Fruit fly (Drosophila melanogaster): ENCODE measurements around the gene CG18787.
A peak's percentile ranks its signal among the peaks of the same experiment; 100 is the strongest.

Gene CG18787

dm6 chr2L:12026458-12027431, 27.6 kb upstream of the CG18787 start (continued):
- TF ChIP-seq BtbVII (GFP tag; optimal IDR thresholded peaks at IDR 0.05) (no peak), CG10543 (GFP tag; optimal IDR thresholded peaks at IDR 0.05) (peak; percentile 3), CG12391 (tag; optimal IDR thresholded peaks at IDR 0.05) (peak; percentile 69), CG34422 (GFP tag; IDR thresholded peaks at IDR 0.05) (peak; percentile 44; the same call in 2 of the 3 replicates), danr (GFP tag; IDR thresholded peaks at IDR 0.05) (no peak; the same call in 1 of the 2 replicates), Hr51 (GFP tag; optimal IDR thresholded peaks at IDR 0.05) (peak in 1 of 2 experiments; percentile 75), ATbp (GFP tag; optimal IDR thresholded peaks at IDR 0.05) (peak; percentile 41), ranshi (GFP tag; IDR thresholded peaks at IDR 0.05) (peak; percentile 46; the same call in 1 of the 2 replicates), CG30020 (tag; optimal IDR thresholded peaks at IDR 0.05) (peak; percentile 11), CG6654 (GFP tag; optimal IDR thresholded peaks at IDR 0.05) (peak; percentile 34)

dm6 chr2L:12025505-12025904, 26.4 kb upstream of the CG18787 start:
- TF ChIP-seq CG34422 (GFP tag; IDR thresholded peaks at IDR 0.05) = no peak
- no peak for TF ChIP-seq bowl (GFP tag; IDR thresholded peaks at IDR 0.05)
- peak; percentile 44 for TF ChIP-seq CG10543 (GFP tag; optimal IDR thresholded peaks at IDR 0.05)
- TF ChIP-seq Abd-B (GFP tag; optimal IDR thresholded peaks at IDR 0.05) = no peak
- TF ChIP-seq sna (GFP tag; IDR thresholded peaks at IDR 0.05; ENCODE audit: partially characterized antibody) = no peak
- TF ChIP-seq Awh (GFP tag; IDR thresholded peaks at IDR 0.05) = no peak
- TF ChIP-seq hbn (GFP tag; IDR thresholded peaks at IDR 0.05; ENCODE audit: partially characterized antibody) = no peak
- no peak for TF ChIP-seq Pdp1 (GFP tag; optimal IDR thresholded peaks at IDR 0.05)
- no peak for TF ChIP-seq H15 (GFP tag; IDR thresholded peaks at IDR 0.05)
- no peak for TF ChIP-seq Xrp1 (GFP tag; IDR thresholded peaks at IDR 0.05)
- no peak for TF ChIP-seq pan (optimal IDR thresholded peaks at IDR 0.05)
- peak in 1 of 2 experiments; percentile 49 for TF ChIP-seq pan (GFP tag; optimal IDR thresholded peaks at IDR 0.05 in 1 of 2, IDR thresholded peaks at IDR 0.05 in 1 of 2)
- no peak for TF ChIP-seq CG13624 (GFP tag; optimal IDR thresholded peaks at IDR 0.05)
- TF ChIP-seq CG32767 (GFP tag; IDR thresholded peaks at IDR 0.05) = no peak
- no peak for TF ChIP-seq jigr1 (GFP tag; IDR thresholded peaks at IDR 0.05)
- TF ChIP-seq CG17385 (GFP tag; optimal IDR thresholded peaks at IDR 0.05) = no peak
- TF ChIP-seq crc (GFP tag; optimal IDR thresholded peaks at IDR 0.05) = no peak
- 0 out of 2 replicates have a peak, but pooled peaks have one; percentile 24 for TF ChIP-seq Ptx1 (GFP tag; IDR thresholded peaks at IDR 0.05)
- TF ChIP-seq CG6689 (GFP tag; IDR thresholded peaks at IDR 0.05) = no peak
- peak; percentile 70 for TF ChIP-seq Ets65A (GFP tag)
- TF ChIP-seq row (GFP tag; IDR thresholded peaks at IDR 0.05) = peak; percentile 45; the same call in 1 of the 3 replicates
- no peak for TF ChIP-seq ro (GFP tag; IDR thresholded peaks at IDR 0.05)
- no peak for TF ChIP-seq Dad (GFP tag; optimal IDR thresholded peaks at IDR 0.05)
- no peak for TF ChIP-seq lola (GFP tag; optimal IDR thresholded peaks at IDR 0.05)
- TF ChIP-seq h (optimal IDR thresholded peaks at IDR 0.05) = no peak
- TF ChIP-seq fru (optimal IDR thresholded peaks at IDR 0.05) = no peak
- TF ChIP-seq CG12071 (GFP tag; optimal IDR thresholded peaks at IDR 0.05) = peak; percentile 43
- TF ChIP-seq CG17912 (GFP tag; optimal IDR thresholded peaks at IDR 0.05) = no peak
- no peak for TF ChIP-seq Ssrp (tag; optimal IDR thresholded peaks at IDR 0.05)
- TF ChIP-seq mirr (GFP tag; optimal IDR thresholded peaks at IDR 0.05) = peak; percentile 10
- no peak for TF ChIP-seq CG14441 (GFP tag; IDR thresholded peaks at IDR 0.05)
- no peak for TF ChIP-seq chif (GFP tag; optimal IDR thresholded peaks at IDR 0.05)
- TF ChIP-seq CG12391 (tag; optimal IDR thresholded peaks at IDR 0.05) = no peak
- no peak for TF ChIP-seq Rx (GFP tag; IDR thresholded peaks at IDR 0.05)
- no peak for TF ChIP-seq stwl (tag; optimal IDR thresholded peaks at IDR 0.05)
- TF ChIP-seq Sox102F (GFP tag; optimal IDR thresholded peaks at IDR 0.05) = peak; percentile 7
- TF ChIP-seq Hmx (GFP tag; optimal IDR thresholded peaks at IDR 0.05) = no peak
- no peak for TF ChIP-seq prd (optimal IDR thresholded peaks at IDR 0.05)
- no peak; the same call in 2 of the 3 replicates for TF ChIP-seq prd (GFP tag; IDR thresholded peaks at IDR 0.05)
- peak; percentile 0 for TF ChIP-seq ind (GFP tag; optimal IDR thresholded peaks at IDR 0.05)
- TF ChIP-seq CG6683 (GFP tag; optimal IDR thresholded peaks at IDR 0.05) = no peak

Measured in whole organism, embryonic.